Worm (Caenorhabditis elegans) whole organism, L2 larva: ENCODE data around the gene skn-1.

ENCODE experiments used
- C34F6.9 ChIP-seq: fragments of 150-350 bp; optimal IDR thresholded peaks from 2 replicates; lab custom pipeline; 2014; ENCODE audit warnings: missing biosample characterization, missing genetic modification characterization
- F13H6.1 ChIP-seq: sonication (generic microtip); optimal IDR thresholded peaks from 2 replicates; lab custom pipeline; 2016; ENCODE audit warnings: missing genetic modification characterization, missing compliant biosample characterization
- R02D3.7 ChIP-seq: fragments of 150-350 bp; optimal IDR thresholded peaks from 2 replicates; lab custom pipeline; 2014; ENCODE audit warnings: missing biosample characterization, missing genetic modification characterization
- Y55F3AM.14 ChIP-seq: fragments of 200-800 bp; sonication (Bioruptor generic); optimal IDR thresholded peaks from 2 replicates; lab custom pipeline; 2018; ENCODE audit warnings: mild to moderate bottlenecking, missing genetic modification characterization, missing compliant biosample characterization
- ZK546.5 ChIP-seq: sonication (generic microtip); optimal IDR thresholded peaks from 2 replicates; lab custom pipeline; 2017; ENCODE audit warnings: missing biosample characterization, missing genetic modification characterization
- alr-1 ChIP-seq: fragments of 150-350 bp; optimal IDR thresholded peaks from 2 replicates; lab custom pipeline; 2014; ENCODE audit warnings: missing biosample characterization, missing genetic modification characterization
- ama-1 ChIP-seq: fragments of 150-350 bp; optimal IDR thresholded peaks from 2 replicates; lab custom pipeline; 2018; ENCODE audit warnings: inconsistent platforms
- blmp-1 ChIP-seq: sonication (generic microtip); optimal IDR thresholded peaks from 2 replicates; lab custom pipeline; 2017; ENCODE audit warnings: missing genetic modification characterization, mild to moderate bottlenecking, missing compliant biosample characterization, antibody characterized with exemption, moderate library complexity; ENCODE audit not compliant: insufficient read depth
- ceh-16 ChIP-seq: fragments of 150-350 bp; optimal IDR thresholded peaks from 2 replicates; lab custom pipeline; 2014; ENCODE audit warnings: missing biosample characterization, missing genetic modification characterization
- ceh-82 ChIP-seq: fragments of 150-350 bp; optimal IDR thresholded peaks from 2 replicates; lab custom pipeline; 2014; ENCODE audit warnings: missing biosample characterization, missing genetic modification characterization
- crh-2 ChIP-seq: sonication (generic microtip); optimal IDR thresholded peaks from 2 replicates; lab custom pipeline; 2017; ENCODE audit warnings: missing biosample characterization, missing genetic modification characterization
- dmd-4 ChIP-seq: sonication (generic microtip); optimal IDR thresholded peaks from 2 replicates; lab custom pipeline; 2017; ENCODE audit warnings: missing biosample characterization, missing genetic modification characterization
- egl-27 ChIP-seq: sonication (generic microtip); optimal IDR thresholded peaks from 3 replicates; lab custom pipeline; 2017; ENCODE audit warnings: missing biosample characterization, missing genetic modification reagents, missing genetic modification characterization
- elt-1 ChIP-seq: fragments of 150-350 bp; optimal IDR thresholded peaks from 2 replicates; lab custom pipeline; 2014; ENCODE audit warnings: missing biosample characterization, missing genetic modification characterization
- elt-3 ChIP-seq: sonication (generic microtip); optimal IDR thresholded peaks from 2 replicates; lab custom pipeline; 2017; ENCODE audit warnings: missing biosample characterization, missing genetic modification characterization
- fos-1 ChIP-seq: fragments of 150-350 bp; optimal IDR thresholded peaks from 2 replicates; lab custom pipeline; 2014; ENCODE audit warnings: missing biosample characterization, missing genetic modification characterization
- gmeb-1 ChIP-seq: fragments of 150-350 bp; optimal IDR thresholded peaks from 2 replicates; lab custom pipeline; 2014; ENCODE audit warnings: missing biosample characterization, missing genetic modification characterization
- lin-11 ChIP-seq: fragments of 150-350 bp; sonication (generic microtip); optimal IDR thresholded peaks from 2 replicates; lab custom pipeline; 2014; ENCODE audit warnings: missing biosample characterization, missing genetic modification characterization, inconsistent platforms, mixed read lengths
- lin-13 ChIP-seq: fragments of 150-350 bp; optimal IDR thresholded peaks from 2 replicates; lab custom pipeline; 2014; ENCODE audit warnings: missing biosample characterization, missing genetic modification reagents, missing genetic modification characterization
- lin-39 ChIP-seq: fragments of 150-350 bp; optimal IDR thresholded peaks from 2 replicates; lab custom pipeline; 2014; ENCODE audit warnings: missing biosample characterization, missing genetic modification reagents, missing genetic modification characterization
- lsy-2 ChIP-seq, 2 experiments: fragments of 150-350 bp in 1 of 2; sonication (generic microtip) in 1 of 2; optimal IDR thresholded peaks; 2 replicates each; lab custom pipeline; 2014 to 2017; ENCODE audit warnings: missing biosample characterization in 2 of 2, missing genetic modification characterization in 2 of 2
- mab-5 ChIP-seq: fragments of 150-350 bp; optimal IDR thresholded peaks from 2 replicates; lab custom pipeline; 2014; ENCODE audit warnings: missing biosample characterization, missing genetic modification characterization
- mdl-1 ChIP-seq, 2 experiments: fragments of 150-350 bp in 1 of 2; sonication (generic microtip) in 1 of 2; optimal IDR thresholded peaks; 2 replicates each; lab custom pipeline; 2017; ENCODE audit warnings: missing biosample characterization in 2 of 2, missing genetic modification characterization in 2 of 2
- nhr-11 ChIP-seq: fragments of 150-350 bp; optimal IDR thresholded peaks from 2 replicates; lab custom pipeline; 2014; ENCODE audit warnings: missing biosample characterization, missing genetic modification characterization
- nhr-12 ChIP-seq: fragments of 150-350 bp; optimal IDR thresholded peaks from 2 replicates; lab custom pipeline; 2014; ENCODE audit warnings: missing biosample characterization, missing genetic modification characterization
- nhr-129 ChIP-seq: fragments of 150-350 bp; optimal IDR thresholded peaks from 2 replicates; lab custom pipeline; 2014; ENCODE audit warnings: missing biosample characterization, missing genetic modification characterization
- nhr-21 ChIP-seq: fragments of 150-350 bp; optimal IDR thresholded peaks from 2 replicates; lab custom pipeline; 2014; ENCODE audit warnings: missing biosample characterization, missing genetic modification characterization
- nhr-237 ChIP-seq: fragments of 150-350 bp; optimal IDR thresholded peaks from 2 replicates; lab custom pipeline; 2014; ENCODE audit warnings: missing biosample characterization, missing genetic modification characterization
- nhr-25 ChIP-seq: fragments of 150-350 bp; sonication (generic microtip); optimal IDR thresholded peaks from 3 replicates; lab custom pipeline; 2014; ENCODE audit warnings: missing biosample characterization, missing genetic modification characterization
- nhr-6 ChIP-seq: fragments of 150-350 bp; optimal IDR thresholded peaks from 2 replicates; lab custom pipeline; 2014; ENCODE audit warnings: missing biosample characterization, missing genetic modification characterization
- peb-1 ChIP-seq: fragments of 150-350 bp; optimal IDR thresholded peaks from 2 replicates; lab custom pipeline; 2014; ENCODE audit warnings: missing biosample characterization, missing genetic modification characterization
- sem-4 ChIP-seq: fragments of 150-350 bp; optimal IDR thresholded peaks from 2 replicates; lab custom pipeline; 2014; ENCODE audit warnings: missing biosample characterization, missing genetic modification reagents, missing genetic modification characterization
- skn-1 ChIP-seq: sonication (generic microtip); optimal IDR thresholded peaks from 2 replicates; lab custom pipeline; 2017; ENCODE audit warnings: missing biosample characterization, missing genetic modification characterization
- sma-3 ChIP-seq: sonication (generic microtip); optimal IDR thresholded peaks from 2 replicates; lab custom pipeline; 2016; ENCODE audit warnings: missing genetic modification reagents, missing genetic modification characterization, missing compliant biosample characterization
- sma-9 ChIP-seq, 2 experiments: fragments of 150-350 bp in 1 of 2; sonication (generic microtip) in 1 of 2; optimal IDR thresholded peaks; 2 replicates each; lab custom pipeline; 2014 to 2016; ENCODE audit warnings: missing genetic modification characterization in 2 of 2, mild to moderate bottlenecking in 1 of 2, missing biosample characterization in 1 of 2, missing compliant biosample characterization in 1 of 2, missing genetic modification reagents in 1 of 2, moderate library complexity in 1 of 2
- snpc-4 ChIP-seq: fragments of 150-350 bp; optimal IDR thresholded peaks from 2 replicates; lab custom pipeline; 2014; ENCODE audit warnings: missing biosample characterization, missing genetic modification characterization
- ztf-1 ChIP-seq: fragments of 200-800 bp; sonication (Bioruptor generic); conservative IDR thresholded peaks from 2 replicates; pipeline ENCODE4 v1.3.6; 2022; ENCODE audit warnings: missing genetic modification characterization, missing compliant biosample characterization
- ztf-11 ChIP-seq: sonication (generic microtip); optimal IDR thresholded peaks from 2 replicates; lab custom pipeline; 2017; ENCODE audit warnings: missing biosample characterization, missing genetic modification characterization
- ztf-4 ChIP-seq: fragments of 150-350 bp; optimal IDR thresholded peaks from 2 replicates; lab custom pipeline; 2014; ENCODE audit warnings: missing biosample characterization, missing genetic modification characterization

The skn-1 gene

DNA sequence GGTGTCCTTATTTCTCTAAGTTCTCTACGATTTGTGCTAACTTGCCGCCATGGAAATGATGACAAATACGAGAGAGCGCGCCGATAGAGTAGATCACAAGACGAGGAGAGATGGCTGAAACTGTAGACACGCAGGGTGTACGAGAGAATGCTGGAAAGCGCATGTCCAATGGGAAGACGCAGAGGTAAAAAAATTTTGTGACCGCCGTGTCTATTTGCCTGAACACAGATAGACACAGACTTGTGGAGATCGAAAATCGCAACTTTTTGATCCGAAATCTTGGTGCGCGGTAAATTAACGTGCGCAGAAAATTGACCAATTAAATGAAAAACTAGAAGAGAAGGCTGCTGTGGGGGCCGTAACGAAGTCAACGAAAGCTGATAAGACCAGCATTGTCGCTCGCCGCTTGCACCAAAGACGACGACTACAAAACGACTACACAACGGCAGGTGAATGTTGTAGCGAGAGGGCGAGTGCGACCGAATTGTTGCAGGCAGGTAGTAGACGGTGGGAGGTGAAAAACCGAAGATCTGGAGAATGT lies 3.0 kb downstream of the skn-1 start (continued):
- TF ChIP-seq peb-1 (tag; lab: Kevin White, UChicago) (no peak), Y55F3AM.14 (peak; percentile 35), mdl-1 (tag; optimal IDR thresholded peaks at IDR 0.05; lab: Kevin White, UChicago) (peak; percentile 58 to 71), R02D3.7 (tag; lab: Kevin White, UChicago) (no peak), ztf-1 (GFP tag; lab: Robert Waterston, UW) (no peak), ceh-16 (tag; lab: Kevin White, UChicago) (no peak), lin-11 (peak; percentile 33)

DNA sequence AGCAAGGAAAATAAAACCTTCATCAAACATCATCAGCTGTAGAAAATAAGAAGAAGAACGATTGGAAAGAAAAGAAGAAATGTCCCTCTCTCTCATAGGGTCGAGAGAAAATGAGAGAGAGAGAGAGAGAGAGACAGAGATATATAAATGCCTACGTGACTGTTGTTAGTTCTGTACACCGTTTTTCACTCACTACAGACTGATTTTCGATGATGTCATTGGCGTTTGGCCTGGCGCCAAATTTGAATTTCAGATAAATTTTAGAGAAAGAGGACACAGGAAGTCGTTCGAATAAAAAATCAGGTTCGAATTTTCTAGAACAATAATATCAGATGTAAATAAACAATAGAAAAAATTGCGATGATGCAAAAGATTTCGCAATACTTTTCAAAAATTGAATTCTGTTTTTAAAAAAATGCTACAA lies 4.2 kb downstream of the skn-1 start:
- TF ChIP-seq C34F6.9: peak; percentile 73
- peak; percentile 56 for TF ChIP-seq F13H6.1
- TF ChIP-seq lsy-2 (tag; optimal IDR thresholded peaks at IDR 0.05; lab: Kevin White, UChicago): peak in 1 of 2 experiments; percentile 73
- TF ChIP-seq nhr-21 (tag; lab: Kevin White, UChicago): peak; percentile 72
- no peak for TF ChIP-seq nhr-11 (tag; lab: Kevin White, UChicago)
- no peak for TF ChIP-seq ama-1 (lab: Kevin White, UChicago)
- no peak for TF ChIP-seq ceh-16 (tag; lab: Kevin White, UChicago)
- TF ChIP-seq nhr-6 (tag; lab: Kevin White, UChicago): peak; percentile 77
- peak; percentile 82 for TF ChIP-seq nhr-129 (tag; lab: Kevin White, UChicago)
- peak; percentile 69 for TF ChIP-seq sma-3 (GFP tag; lab: Kevin White, UChicago)
- TF ChIP-seq snpc-4 (tag; lab: Kevin White, UChicago): no peak
- TF ChIP-seq ztf-4 (tag; lab: Kevin White, UChicago): peak; percentile 85
- peak; percentile 92 for TF ChIP-seq skn-1
- peak; percentile 77 for TF ChIP-seq crh-2 (tag; lab: Kevin White, UChicago)
- TF ChIP-seq gmeb-1: peak; percentile 80
- TF ChIP-seq sma-9 (GFP tag; optimal IDR thresholded peaks at IDR 0.05; lab: Kevin White, UChicago): peak; percentile 91
- no peak for TF ChIP-seq sma-9 (tag; optimal IDR thresholded peaks at IDR 0.05; lab: Kevin White, UChicago)
- peak; percentile 41 for TF ChIP-seq sem-4 (tag; lab: Kevin White, UChicago)
- peak; percentile 53 for TF ChIP-seq blmp-1 (tag; lab: Kevin White, UChicago)
- peak; percentile 91 for TF ChIP-seq nhr-25 (tag; lab: Kevin White, UChicago)
- TF ChIP-seq Y55F3AM.14: no peak
- TF ChIP-seq egl-27 (tag; lab: Kevin White, UChicago): peak; percentile 45
- TF ChIP-seq fos-1: peak; percentile 61
- no peak for TF ChIP-seq R02D3.7 (tag; lab: Kevin White, UChicago)
- TF ChIP-seq lin-13 (GFP tag; lab: Kevin White, UChicago): peak; percentile 62

DNA sequence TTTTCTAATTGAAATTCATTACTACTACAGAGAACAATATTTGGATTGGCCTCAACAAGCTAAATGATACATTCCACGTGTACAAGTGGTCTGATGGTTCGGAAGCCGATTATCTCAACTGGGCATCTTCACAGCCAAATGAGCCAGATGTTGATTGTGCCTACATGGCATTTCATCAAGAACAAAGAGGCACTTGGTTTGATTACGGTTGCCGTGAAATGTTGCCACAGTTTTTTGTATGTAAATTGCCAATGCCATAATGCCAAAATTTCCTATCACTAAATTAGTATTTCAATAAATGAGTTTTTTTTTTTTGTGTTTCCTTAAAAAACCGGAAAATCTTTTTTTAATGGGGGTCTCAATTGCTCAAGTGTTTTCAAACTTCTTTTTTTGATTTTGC lies 5.5 kb downstream of the skn-1 start:
- TF ChIP-seq ztf-4 (tag; lab: Kevin White, UChicago) (no peak), peb-1 (tag; lab: Kevin White, UChicago) (no peak), fos-1 (no peak), sem-4 (tag; lab: Kevin White, UChicago) (no peak), sma-9 (GFP tag; optimal IDR thresholded peaks at IDR 0.05; lab: Kevin White, UChicago) (no peak), sma-9 (tag; optimal IDR thresholded peaks at IDR 0.05; lab: Kevin White, UChicago) (no peak)
- TF ChIP-seq, all 48 proteins: peak for 0

DNA sequence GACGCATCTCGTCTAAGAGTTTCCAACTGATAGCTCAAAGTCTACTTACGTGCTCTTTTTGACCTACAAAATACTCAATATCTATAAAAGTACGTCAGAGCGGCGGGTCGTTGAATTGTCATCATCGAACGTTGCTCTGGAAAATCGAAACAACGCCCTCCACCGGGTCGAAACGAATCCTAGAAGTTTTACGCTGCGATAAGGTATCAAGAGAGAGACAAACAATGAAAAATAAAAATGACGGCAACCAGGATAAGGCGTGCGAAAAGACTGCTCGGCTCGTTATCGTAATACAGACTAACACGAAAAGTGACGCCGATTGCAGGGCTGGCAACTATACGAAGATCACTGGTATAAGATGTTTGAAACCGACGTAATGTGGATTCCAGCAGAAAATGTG lies 6.0 kb downstream of the skn-1 start:
- no peak for TF ChIP-seq ceh-82 (tag; lab: Kevin White, UChicago)
- peak; percentile 68 for TF ChIP-seq fos-1
- TF ChIP-seq F13H6.1: peak; percentile 3
- no peak for TF ChIP-seq lin-13 (GFP tag; lab: Kevin White, UChicago)
- TF ChIP-seq sma-3 (GFP tag; lab: Kevin White, UChicago): peak; percentile 26
- peak; percentile 88 for TF ChIP-seq skn-1
- peak; percentile 33 for TF ChIP-seq sma-9 (GFP tag; optimal IDR thresholded peaks at IDR 0.05; lab: Kevin White, UChicago)
- no peak for TF ChIP-seq sma-9 (tag; optimal IDR thresholded peaks at IDR 0.05; lab: Kevin White, UChicago)

DNA sequence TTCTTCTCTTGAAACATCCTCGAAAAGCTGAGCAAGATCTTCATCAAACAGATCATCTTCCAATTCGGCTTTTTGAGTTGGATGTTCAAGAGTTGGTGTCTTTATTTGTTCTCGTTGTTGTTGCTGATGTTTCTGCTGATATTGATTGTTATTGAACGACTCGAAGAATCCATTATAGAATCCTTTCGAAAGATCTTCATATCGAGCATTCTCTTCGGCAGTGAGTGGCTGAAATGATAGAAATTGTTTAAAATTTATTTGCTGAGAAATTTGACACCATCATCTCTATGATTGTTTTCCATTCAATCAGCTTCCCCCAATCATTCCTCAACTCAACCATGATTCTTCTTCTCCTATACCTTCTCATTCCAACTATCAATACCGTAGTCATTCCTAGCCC lies 6.5 kb downstream of the skn-1 start, which contains the start of gene clec-178:
TSS of gene clec-178 (plus strand) at position 301 of the 400 bp plus-strand sequence.
- no peak for TF ChIP-seq sma-3 (GFP tag; lab: Kevin White, UChicago)
- no peak for TF ChIP-seq elt-1 (tag; lab: Kevin White, UChicago)
- no peak for TF ChIP-seq C34F6.9
- no peak for TF ChIP-seq ztf-11
- TF ChIP-seq mab-5: no peak
- TF ChIP-seq ztf-1 (GFP tag; lab: Robert Waterston, UW): no peak
- no peak for TF ChIP-seq lsy-2 (tag; optimal IDR thresholded peaks at IDR 0.05; lab: Kevin White, UChicago)
- no peak for TF ChIP-seq dmd-4
- no peak for TF ChIP-seq ztf-4 (tag; lab: Kevin White, UChicago)
- TF ChIP-seq ceh-82 (tag; lab: Kevin White, UChicago): no peak
- no peak for TF ChIP-seq ZK546.5
- TF ChIP-seq nhr-237 (tag; lab: Kevin White, UChicago): no peak
- no peak for TF ChIP-seq crh-2 (tag; lab: Kevin White, UChicago)
- TF ChIP-seq nhr-12 (tag; lab: Kevin White, UChicago): no peak
- TF ChIP-seq nhr-11 (tag; lab: Kevin White, UChicago): no peak
- TF ChIP-seq nhr-21 (tag; lab: Kevin White, UChicago): no peak
- no peak for TF ChIP-seq elt-3 (tag; lab: Kevin White, UChicago)
- no peak for TF ChIP-seq alr-1 (tag; lab: Kevin White, UChicago)
- TF ChIP-seq lin-39: no peak
